Fruit fly (Drosophila melanogaster) whole organism, embryonic: ENCODE results near the gene CG43085.

Experiments
- Bgb ChIP-seq: fragments of 200-800 bp; sonication (Bioruptor generic); IDR thresholded peaks from 2 replicates; pipeline ENCODE4 v1.3.6; 2022; ENCODE audit warnings: missing biosample characterization, missing genetic modification characterization; ENCODE audit not compliant: partially characterized antibody
- CG11695 ChIP-seq: fragments of 200-800 bp; sonication (Bioruptor generic); IDR thresholded peaks from 3 replicates; pipeline ENCODE4 v1.3.6; 2022; ENCODE audit warnings: missing biosample characterization, missing genetic modification characterization
- CG12236 ChIP-seq: fragments of 200-800 bp; sonication (Bioruptor generic); optimal IDR thresholded peaks from 2 replicates; lab custom pipeline; 2016; ENCODE audit warnings: missing biosample characterization, missing genetic modification characterization
- CG13296 ChIP-seq: fragments of 200-800 bp; sonication (Bioruptor generic); optimal IDR thresholded peaks from 3 replicates; lab custom pipeline; 2018; ENCODE audit warnings: missing biosample characterization, mild to moderate bottlenecking, missing genetic modification characterization
- CG1603 ChIP-seq: fragments of 200-800 bp; sonication (Bioruptor generic); optimal IDR thresholded peaks from 2 replicates; lab custom pipeline; 2019; ENCODE audit warnings: missing biosample characterization, mild to moderate bottlenecking, missing genetic modification characterization, moderate library complexity
- CG17385 ChIP-seq: fragments of 200-800 bp; sonication (Bioruptor generic); optimal IDR thresholded peaks from 3 replicates; lab custom pipeline; 2018; ENCODE audit warnings: missing biosample characterization, mild to moderate bottlenecking, missing genetic modification characterization
- CG2116 ChIP-seq: fragments of 200-800 bp; sonication (Bioruptor generic); optimal IDR thresholded peaks from 3 replicates; lab custom pipeline; 2018; ENCODE audit warnings: missing biosample characterization, mild to moderate bottlenecking, missing genetic modification characterization
- CG2202 ChIP-seq: fragments of 200-800 bp; sonication (Bioruptor generic); optimal IDR thresholded peaks from 2 replicates; lab custom pipeline; 2018; ENCODE audit warnings: missing biosample characterization, mild to moderate bottlenecking, missing genetic modification characterization
- CG2875 ChIP-seq: fragments of 200-800 bp; sonication (Bioruptor generic); optimal IDR thresholded peaks from 2 replicates; lab custom pipeline; 2017; ENCODE audit warnings: missing biosample characterization, mild to moderate bottlenecking, missing genetic modification characterization, missing genetic modification reagents
- CG3281 ChIP-seq: fragments of 200-800 bp; sonication (Bioruptor generic); optimal IDR thresholded peaks from 3 replicates; lab custom pipeline; 2017; ENCODE audit warnings: missing biosample characterization, mild to moderate bottlenecking, missing genetic modification characterization
- CG33557 ChIP-seq: fragments of 200-800 bp; sonication (Bioruptor generic); optimal IDR thresholded peaks from 2 replicates; lab custom pipeline; 2019; ENCODE audit warnings: missing biosample characterization, mild to moderate bottlenecking, missing genetic modification characterization, moderate library complexity
- CG34376 ChIP-seq: fragments of 200-800 bp; sonication (Bioruptor generic); optimal IDR thresholded peaks from 2 replicates; lab custom pipeline; 2018; ENCODE audit warnings: missing biosample characterization, mild to moderate bottlenecking, missing genetic modification characterization
- CG34422 ChIP-seq: fragments of 200-800 bp; sonication (Bioruptor generic); IDR thresholded peaks from 3 replicates; pipeline ENCODE4 v1.3.6; 2022; ENCODE audit warnings: missing biosample characterization, missing genetic modification characterization
- CG4730 ChIP-seq: fragments of 200-800 bp; sonication (Bioruptor generic); IDR thresholded peaks from 2 replicates; pipeline ENCODE4 v1.3.6; 2022; ENCODE audit warnings: missing biosample characterization, missing genetic modification characterization
- CG6272 ChIP-seq: fragments of 200-800 bp; sonication (Bioruptor generic); IDR thresholded peaks from 2 replicates; pipeline ENCODE4 v1.3.6; 2022; ENCODE audit warnings: missing biosample characterization, missing genetic modification characterization
- CG6765 ChIP-seq: fragments of 200-800 bp; sonication (Bioruptor generic); optimal IDR thresholded peaks from 3 replicates; lab custom pipeline; 2017; ENCODE audit warnings: missing biosample characterization, mild to moderate bottlenecking, missing genetic modification characterization
- CG7372 ChIP-seq: fragments of 200-800 bp; sonication (Bioruptor generic); IDR thresholded peaks from 2 replicates; pipeline ENCODE4 v1.3.6; 2022; ENCODE audit warnings: missing biosample characterization, missing genetic modification characterization
- CG7963 ChIP-seq: fragments of 200-800 bp; sonication (Bioruptor generic); IDR thresholded peaks from 3 replicates; pipeline ENCODE4 v1.3.6; 2022; ENCODE audit warnings: missing biosample characterization, missing genetic modification characterization; ENCODE audit not compliant: partially characterized antibody
- Dref ChIP-seq: fragments of 200-800 bp; sonication (Bioruptor generic); IDR thresholded peaks from 2 replicates; pipeline ENCODE4 v1.3.6; 2022; ENCODE audit warnings: missing biosample characterization, missing genetic modification characterization
- Eip74EF ChIP-seq, 2 experiments: fragments of 200-800 bp in 1 of 2; fragments of >200 bp in 1 of 2; sonication (Bioruptor generic) in 1 of 2; optimal IDR thresholded peaks; 2 replicates each; lab custom pipeline; 2017 to 2019; ENCODE audit warnings: missing biosample characterization in 2 of 2, missing genetic modification characterization in 2 of 2, mild to moderate bottlenecking in 1 of 2, moderate library complexity in 1 of 2
- Elba2 ChIP-seq: fragments of 200-800 bp; sonication (Bioruptor generic); optimal IDR thresholded peaks from 3 replicates; lab custom pipeline; 2016; ENCODE audit warnings: missing biosample characterization, missing genetic modification characterization
- Fer2 ChIP-seq: fragments of 200-800 bp; sonication (Bioruptor generic); optimal IDR thresholded peaks from 2 replicates; lab custom pipeline; 2018; ENCODE audit warnings: missing biosample characterization, mild to moderate bottlenecking, missing genetic modification characterization, moderate library complexity
- GATAe ChIP-seq: fragments of 200-800 bp; sonication (Bioruptor generic); conservative IDR thresholded peaks from 2 replicates; pipeline ENCODE4 v1.3.6; 2022; ENCODE audit warnings: missing biosample characterization, missing genetic modification characterization
- HLH3B ChIP-seq: fragments of 200-800 bp; sonication (Bioruptor generic); IDR thresholded peaks from 2 replicates; pipeline ENCODE4 v1.3.6; 2022; ENCODE audit warnings: missing biosample characterization, missing genetic modification characterization
- Hand ChIP-seq: fragments of 200-800 bp; sonication (Bioruptor generic); optimal IDR thresholded peaks from 2 replicates; lab custom pipeline; 2017; ENCODE audit warnings: mild to moderate bottlenecking, missing biosample characterization, missing genetic modification reagents, missing genetic modification characterization
- HmgZ ChIP-seq: fragments of 200-800 bp; sonication (Bioruptor generic); optimal IDR thresholded peaks from 2 replicates; lab custom pipeline; 2018; ENCODE audit warnings: missing biosample characterization, mild to moderate bottlenecking, missing genetic modification characterization
- Hmr ChIP-seq: fragments of 200-800 bp; sonication (Bioruptor generic); optimal IDR thresholded peaks from 3 replicates; lab custom pipeline; 2017; ENCODE audit warnings: mild to moderate bottlenecking, missing biosample characterization, missing genetic modification reagents, missing genetic modification characterization
- NC2α ChIP-seq: fragments of 200-800 bp; sonication (Bioruptor generic); optimal IDR thresholded peaks from 2 replicates; lab custom pipeline; 2016; ENCODE audit warnings: missing biosample characterization, missing genetic modification characterization
- al ChIP-seq: fragments of 200-800 bp; sonication (Bioruptor generic); IDR thresholded peaks from 2 replicates; pipeline ENCODE4 v1.3.6; 2022; ENCODE audit warnings: missing biosample characterization, missing genetic modification characterization
- bsh ChIP-seq, 2 experiments: fragments of 200-800 bp; sonication (Bioruptor generic); optimal IDR thresholded peaks; 2 replicates each; lab custom pipeline; 2017 to 2018; ENCODE audit warnings: mild to moderate bottlenecking in 2 of 2, missing biosample characterization in 2 of 2, missing genetic modification characterization in 2 of 2, moderate library complexity in 1 of 2
- cas ChIP-seq: fragments of 200-800 bp; sonication (Bioruptor generic); IDR thresholded peaks from 2 replicates; pipeline ENCODE4 v1.3.6; 2022; ENCODE audit warnings: missing biosample characterization, missing genetic modification characterization
- crc ChIP-seq: fragments of 200-800 bp; sonication (Bioruptor generic); optimal IDR thresholded peaks from 2 replicates; lab custom pipeline; 2016; ENCODE audit warnings: missing biosample characterization, missing genetic modification characterization
- danr ChIP-seq: fragments of 200-800 bp; sonication (Bioruptor generic); IDR thresholded peaks from 2 replicates; pipeline ENCODE4 v1.3.6; 2022; ENCODE audit warnings: missing biosample characterization, missing genetic modification characterization
- dmrt99B ChIP-seq: fragments of 200-800 bp; sonication (Bioruptor generic); optimal IDR thresholded peaks from 2 replicates; lab custom pipeline; 2018; ENCODE audit warnings: missing biosample characterization, mild to moderate bottlenecking, missing genetic modification characterization, moderate library complexity
- exex ChIP-seq: fragments of 200-800 bp; sonication (Bioruptor generic); optimal IDR thresholded peaks from 4 replicates; lab custom pipeline; 2018; ENCODE audit warnings: missing biosample characterization, mild to moderate bottlenecking, missing genetic modification characterization, moderate library complexity
- fru ChIP-seq: fragments of >200 bp; optimal IDR thresholded peaks from 2 replicates; lab custom pipeline; 2017
- ftz-f1 ChIP-seq: fragments of 200-800 bp; sonication (Bioruptor generic); optimal IDR thresholded peaks from 2 replicates; lab custom pipeline; 2016; ENCODE audit warnings: missing biosample characterization, missing genetic modification characterization
- h ChIP-seq: fragments of >200 bp; optimal IDR thresholded peaks from 2 replicates; lab custom pipeline; 2017
- hbn ChIP-seq: fragments of 200-800 bp; sonication (Bioruptor generic); IDR thresholded peaks from 2 replicates; pipeline ENCODE4 v1.3.6; 2022; ENCODE audit warnings: missing biosample characterization, missing genetic modification characterization; ENCODE audit not compliant: partially characterized antibody
- jigr1 ChIP-seq: fragments of 200-800 bp; sonication (Bioruptor generic); IDR thresholded peaks from 3 replicates; pipeline ENCODE4 v1.3.6; 2022; ENCODE audit warnings: missing biosample characterization, missing genetic modification characterization
- kni ChIP-seq: fragments of 200-800 bp; sonication (Bioruptor generic); optimal IDR thresholded peaks from 3 replicates; lab custom pipeline; 2017; ENCODE audit warnings: mild to moderate bottlenecking, missing biosample characterization, missing genetic modification reagents, missing genetic modification characterization
- peb ChIP-seq: fragments of 200-800 bp; sonication (Bioruptor generic); IDR thresholded peaks from 2 replicates; pipeline ENCODE4 v1.3.6; 2022; ENCODE audit warnings: missing biosample characterization, missing genetic modification characterization
- pros ChIP-seq: fragments of 200-800 bp; sonication (Bioruptor generic); optimal IDR thresholded peaks from 3 replicates; lab custom pipeline; 2019; ENCODE audit warnings: missing biosample characterization, mild to moderate bottlenecking, missing genetic modification characterization, moderate library complexity
- run ChIP-seq: fragments of 200-800 bp; sonication (Bioruptor generic); optimal IDR thresholded peaks from 3 replicates; lab custom pipeline; 2018; ENCODE audit warnings: missing biosample characterization, mild to moderate bottlenecking, missing genetic modification characterization
- sd ChIP-seq: fragments of 200-800 bp; sonication (Bioruptor generic); optimal IDR thresholded peaks from 3 replicates; lab custom pipeline; 2018; ENCODE audit warnings: missing biosample characterization, mild to moderate bottlenecking, missing genetic modification characterization, moderate library complexity
- shn ChIP-seq: fragments of 200-800 bp; sonication (Bioruptor generic); optimal IDR thresholded peaks from 3 replicates; lab custom pipeline; 2016; ENCODE audit warnings: missing biosample characterization, missing genetic modification characterization
- stwl ChIP-seq: fragments of 200-800 bp; sonication (Bioruptor generic); optimal IDR thresholded peaks from 3 replicates; lab custom pipeline; 2018; ENCODE audit warnings: missing biosample characterization, mild to moderate bottlenecking, missing genetic modification characterization, moderate library complexity
- toy ChIP-seq: fragments of 200-800 bp; sonication (Bioruptor generic); IDR thresholded peaks from 2 replicates; pipeline ENCODE4 v1.3.6; 2022; ENCODE audit warnings: missing biosample characterization, missing genetic modification characterization
- trem ChIP-seq: fragments of 200-800 bp; optimal IDR thresholded peaks from 3 replicates; lab custom pipeline; 2019; ENCODE audit warnings: missing biosample characterization, mild to moderate bottlenecking, missing genetic modification characterization, moderate library complexity
- zf30C ChIP-seq: fragments of 200-800 bp; sonication (Bioruptor generic); optimal IDR thresholded peaks from 3 replicates; lab custom pipeline; 2018; ENCODE audit warnings: missing biosample characterization, mild to moderate bottlenecking, missing genetic modification characterization
- zfh1 ChIP-seq: fragments of 200-800 bp; sonication (Bioruptor generic); IDR thresholded peaks from 3 replicates; pipeline ENCODE4 v1.3.6; 2022; ENCODE audit warnings: missing biosample characterization, missing genetic modification characterization

CG43085 gene

dm6 chr3L:17615838-17616237 is 30.7 kb downstream of the CG43085 start (continued):
- TF ChIP-seq CG17385 (GFP tag; lab: Kevin White, UChicago) (no peak), Elba2 (GFP tag; lab: Kevin White, UChicago) (no peak), stwl (tag; lab: Kevin White, UChicago) (no peak), CG7372 (GFP tag; lab: Robert Waterston, UW) (peak; percentile 49; the same call in 1 of the 2 replicates), CG13296 (GFP tag; lab: Kevin White, UChicago) (peak; percentile 49), shn (GFP tag; lab: Kevin White, UChicago) (no peak), GATAe (GFP tag; lab: Robert Waterston, UW) (0 out of 2 replicates have a peak, but pooled peaks have one; percentile 28), CG12236 (GFP tag; lab: Kevin White, UChicago) (no peak), bsh (GFP tag; optimal IDR thresholded peaks at IDR 0.05; lab: Kevin White, UChicago) (no peak), CG2116 (GFP tag; lab: Kevin White, UChicago) (no peak), NC2α (no peak), CG2875 (GFP tag; lab: Kevin White, UChicago) (no peak), trem (no peak), CG11695 (GFP tag; lab: Robert Waterston, UW) (no peak), HmgZ (tag; lab: Kevin White, UChicago) (no peak), zf30C (GFP tag; lab: Kevin White, UChicago) (no peak), danr (GFP tag; lab: Robert Waterston, UW) (no peak), HLH3B (GFP tag; lab: Robert Waterston, UW) (no peak), sd (peak; percentile 88), exex (peak; percentile 8), CG1603 (tag; lab: Kevin White, UChicago) (no peak), CG34376 (GFP tag; lab: Kevin White, UChicago) (no peak)
- TF ChIP-seq, all 482 proteins: peak for 15

- TF ChIP-seq kni (GFP tag; lab: Kevin White, UChicago) (no peak), CG7963 (GFP tag; lab: Robert Waterston, UW) (no peak), Eip74EF (GFP tag; optimal IDR thresholded peaks at IDR 0.05; lab: Kevin White, UChicago) (peak in 1 of 2 experiments; percentile 18), peb (GFP tag; lab: Robert Waterston, UW) (no peak), CG3281 (no peak), crc (no peak), fru (no peak), hbn (GFP tag; lab: Robert Waterston, UW) (no peak), cas (no peak), CG2202 (tag; lab: Kevin White, UChicago) (no peak), jigr1 (GFP tag; lab: Robert Waterston, UW) (no peak), CG34422 (GFP tag; lab: Robert Waterston, UW) (no peak), Bgb (no peak), zfh1 (GFP tag; lab: Robert Waterston, UW) (no peak), al (GFP tag; lab: Robert Waterston, UW) (no peak), Fer2 (tag; lab: Kevin White, UChicago) (no peak), ftz-f1 (GFP tag; lab: Kevin White, UChicago) (peak; percentile 87), CG6765 (GFP tag; lab: Kevin White, UChicago) (no peak), toy (GFP tag; lab: Robert Waterston, UW) (no peak), CG4730 (no peak), CG34376 (GFP tag; lab: Kevin White, UChicago) (no peak), CG33557 (GFP tag; lab: Kevin White, UChicago) (no peak), dmrt99B (tag; lab: Kevin White, UChicago) (no peak), pros (GFP tag; lab: Kevin White, UChicago) (peak; percentile 19), h (lab: Kevin White, UChicago) (no peak), Dref (no peak), CG6272 (no peak), Hand (no peak), run (tag; lab: Kevin White, UChicago) (no peak), Hmr (no peak)
Observed at dm6 chr3L:17615286-17615685, 31.3 kb downstream of the CG43085 start.
